1 fruit fly cellular context compared by ENCODE assay signal in genomic region chr3L:13028740-13029139, dm6.
TF ChIP-seq lines count a peak whose summit lies in the region.

TSS of gene CG17672 (plus strand) at chr3L:13028962.

TF ChIP-seq in whole organism, embryonic, 481 proteins besides CTCF, POLR2A, EP300 and RAD21 (continued from another document):
- TF ChIP-seq CG10979 (tag; optimal IDR thresholded peaks at IDR 0.05; lab: Kevin White, UChicago) (no peak), MESR4 (GFP tag; optimal IDR thresholded peaks at IDR 0.05; lab: Kevin White, UChicago) (no peak), gcm2 (GFP tag; optimal IDR thresholded peaks at IDR 0.05; lab: Kevin White, UChicago) (no peak), Nf-YC (tag; optimal IDR thresholded peaks at IDR 0.05; lab: Kevin White, UChicago) (peak; percentile 45), CG7987 (GFP tag; optimal IDR thresholded peaks at IDR 0.05; lab: Kevin White, UChicago) (no peak), knrl (GFP tag; IDR thresholded peaks at IDR 0.05; lab: Robert Waterston, UW; ENCODE audit: partially characterized antibody) (peak; percentile 22; the same call in 1 of the 3 replicates), Ada2b (GFP tag; IDR thresholded peaks at IDR 0.05; lab: Robert Waterston, UW) (no peak), Blimp-1 (GFP tag; optimal IDR thresholded peaks at IDR 0.05; lab: Kevin White, UChicago) (peak; percentile 36), nmo (GFP tag; optimal IDR thresholded peaks at IDR 0.05; lab: Kevin White, UChicago) (no peak), Dek (tag; optimal IDR thresholded peaks at IDR 0.05; lab: Kevin White, UChicago) (no peak), hth (optimal IDR thresholded peaks at IDR 0.05; lab: Kevin White, UChicago) (no peak), NK7.1 (GFP tag; optimal IDR thresholded peaks at IDR 0.05; lab: Kevin White, UChicago) (no peak), CG7839 (tag; optimal IDR thresholded peaks at IDR 0.05; lab: Kevin White, UChicago) (no peak), CG11456 (GFP tag; IDR thresholded peaks at IDR 0.05; lab: Robert Waterston, UW) (no peak), H2.0 (GFP tag; IDR thresholded peaks at IDR 0.05; lab: Robert Waterston, UW) (no peak), Lpt (GFP tag; optimal IDR thresholded peaks at IDR 0.05; lab: Kevin White, UChicago) (no peak), pzg (GFP tag; optimal IDR thresholded peaks at IDR 0.05; lab: Kevin White, UChicago) (no peak), zen (tag; optimal IDR thresholded peaks at IDR 0.05; lab: Kevin White, UChicago) (no peak), shn (GFP tag; optimal IDR thresholded peaks at IDR 0.05; lab: Kevin White, UChicago) (no peak), Jarid2 (GFP tag; optimal IDR thresholded peaks at IDR 0.05; lab: Kevin White, UChicago) (peak; percentile 69), eyg (GFP tag; optimal IDR thresholded peaks at IDR 0.05; lab: Kevin White, UChicago) (no peak), scrt (GFP tag; optimal IDR thresholded peaks at IDR 0.05; lab: Kevin White, UChicago) (no peak), HLH4C (GFP tag; IDR thresholded peaks at IDR 0.05; lab: Robert Waterston, UW; ENCODE audit: partially characterized antibody) (no peak), GATAe (GFP tag; conservative IDR thresholded peaks at IDR 0.05; lab: Robert Waterston, UW) (no peak), Pdp1 (GFP tag; optimal IDR thresholded peaks at IDR 0.05; lab: Kevin White, UChicago) (no peak), amos (GFP tag; IDR thresholded peaks at IDR 0.05; lab: Robert Waterston, UW; ENCODE audit: partially characterized antibody) (peak; percentile 20; the same call in 1 of the 2 replicates), BtbVII (GFP tag; optimal IDR thresholded peaks at IDR 0.05; lab: Kevin White, UChicago) (no peak), CG4328 (GFP tag; optimal IDR thresholded peaks at IDR 0.05; lab: Kevin White, UChicago) (no peak), Drgx (GFP tag; IDR thresholded peaks at IDR 0.05; lab: Robert Waterston, UW) (0 out of 2 replicates have a peak, but pooled peaks have one; percentile 15), Myb (GFP tag; optimal IDR thresholded peaks at IDR 0.05; lab: Kevin White, UChicago) (no peak), CG7271 (tag; optimal IDR thresholded peaks at IDR 0.05; lab: Kevin White, UChicago) (no peak), sd (tag; optimal IDR thresholded peaks at IDR 0.05; lab: Kevin White, UChicago) (no peak), CG1024 (GFP tag; IDR thresholded peaks at IDR 0.05; lab: Robert Waterston, UW) (no peak), CG6272 (GFP tag; IDR thresholded peaks at IDR 0.05; lab: Robert Waterston, UW) (no peak), CG8478 (optimal IDR thresholded peaks at IDR 0.05; lab: Kevin White, UChicago) (peak; percentile 71), CG13287 (GFP tag; IDR thresholded peaks at IDR 0.05; lab: Robert Waterston, UW; ENCODE audit: partially characterized antibody) (no peak), dati (GFP tag; IDR thresholded peaks at IDR 0.05; lab: Robert Waterston, UW) (no peak), nerfin-1 (tag; optimal IDR thresholded peaks at IDR 0.05; lab: Kevin White, UChicago) (no peak), CG11247 (GFP tag; IDR thresholded peaks at IDR 0.05; lab: Robert Waterston, UW) (no peak), CG11696 (GFP tag; IDR thresholded peaks at IDR 0.05; lab: Robert Waterston, UW) (no peak), HLH54F (GFP tag; optimal IDR thresholded peaks at IDR 0.05; lab: Kevin White, UChicago) (no peak), nom (GFP tag; optimal IDR thresholded peaks at IDR 0.05; lab: Kevin White, UChicago) (peak; percentile 39)
